Worm (Caenorhabditis elegans) whole organism, midembryonic: ENCODE measurements around the gene F08F8.10.

ENCODE experiments used
- med-1 ChIP-seq: sonication (generic microtip); optimal IDR thresholded peaks from 2 replicates; lab custom pipeline; 2017; ENCODE audit warnings: missing genetic modification characterization, mild to moderate bottlenecking, missing compliant biosample characterization, antibody characterized with exemption, missing genetic modification reagents; ENCODE audit not compliant: insufficient read depth
- ref-1 ChIP-seq: fragments of 200-800 bp; sonication (Bioruptor generic); conservative IDR thresholded peaks from 2 replicates; pipeline ENCODE4 v1.3.6; 2022; ENCODE audit warnings: missing genetic modification reagents, missing genetic modification characterization, missing compliant biosample characterization

DNA sequence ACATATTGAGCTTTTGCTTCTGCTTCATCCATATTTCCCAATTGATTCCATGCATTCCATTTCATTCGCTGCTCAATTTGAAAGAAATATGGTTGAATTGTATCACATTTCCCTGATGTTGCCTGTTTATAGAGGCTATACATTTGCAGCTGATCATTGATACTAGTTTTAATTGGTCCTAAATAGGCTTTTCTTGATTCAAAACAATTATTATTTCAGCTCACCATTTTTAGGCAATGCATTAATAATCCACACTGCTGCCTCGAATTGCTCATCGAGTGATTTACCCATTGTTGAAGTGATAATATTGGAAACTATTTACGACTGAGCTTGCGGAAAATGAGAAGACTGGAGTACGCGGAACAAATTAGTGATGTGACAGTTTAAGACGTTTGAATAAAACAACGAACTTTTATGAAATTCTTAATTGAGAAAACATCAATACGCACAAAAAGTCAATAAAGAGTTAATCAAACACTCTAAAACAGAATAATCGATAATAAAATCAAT lies 48.5 kb downstream of the F08F8.10 start, which contains the start of gene acbp-4:
- no peak for TF ChIP-seq ref-1 (GFP tag; lab: Robert Waterston, UW)
- no peak for TF ChIP-seq med-1
